Worm (Caenorhabditis elegans) whole organism, midembryonic: ENCODE results near the gene fbxc-33.

Experiments
- T22C8.4 ChIP-seq: fragments of 200-800 bp; sonication (Bioruptor generic); IDR thresholded peaks from 2 replicates; pipeline ENCODE4 v1.3.6; 2022; ENCODE audit warnings: missing genetic modification characterization, missing compliant biosample characterization
- cog-1 ChIP-seq: sonication (generic microtip); optimal IDR thresholded peaks from 2 replicates; lab custom pipeline; 2016; ENCODE audit warnings: missing genetic modification characterization, missing compliant biosample characterization
- flt-1 ChIP-seq: fragments of 200-800 bp; sonication (Bioruptor generic); IDR thresholded peaks from 2 replicates; pipeline ENCODE4 v1.3.6; 2022; ENCODE audit warnings: missing genetic modification characterization, missing compliant biosample characterization
- klf-2 ChIP-seq: fragments of 200-800 bp; sonication (Bioruptor generic); conservative IDR thresholded peaks from 2 replicates; pipeline ENCODE4 v1.3.6; 2022; ENCODE audit warnings: missing genetic modification reagents, missing genetic modification characterization, missing compliant biosample characterization
- med-1 ChIP-seq: sonication (generic microtip); optimal IDR thresholded peaks from 2 replicates; lab custom pipeline; 2017; ENCODE audit warnings: missing genetic modification characterization, mild to moderate bottlenecking, missing compliant biosample characterization, antibody characterized with exemption, missing genetic modification reagents; ENCODE audit not compliant: insufficient read depth
- ref-1 ChIP-seq: fragments of 200-800 bp; sonication (Bioruptor generic); conservative IDR thresholded peaks from 2 replicates; pipeline ENCODE4 v1.3.6; 2022; ENCODE audit warnings: missing genetic modification reagents, missing genetic modification characterization, missing compliant biosample characterization
- tab-1 ChIP-seq: fragments of 200-800 bp; sonication (Bioruptor generic); IDR thresholded peaks from 2 replicates; pipeline ENCODE4 v1.3.6; 2022; ENCODE audit warnings: missing genetic modification characterization, missing compliant biosample characterization
- ztf-23 ChIP-seq: fragments of 200-800 bp; sonication (Bioruptor generic); IDR thresholded peaks from 2 replicates; pipeline ENCODE4 v1.3.6; 2022; ENCODE audit warnings: missing genetic modification reagents, missing genetic modification characterization, missing compliant biosample characterization
- ztf-29 ChIP-seq: fragments of 200-800 bp; sonication (Bioruptor generic); IDR thresholded peaks from 2 replicates; pipeline ENCODE4 v1.3.6; 2022; ENCODE audit warnings: missing genetic modification reagents, missing genetic modification characterization, missing compliant biosample characterization

Gene fbxc-33

ce11 chrII:900720-901332, 12.6 kb upstream of the fbxc-33 start, which contains the start of gene T07D3.9:
Gene T07D3.9, minus strand, starts transcription at chrII:900913.
- no peak for TF ChIP-seq flt-1 (GFP tag; lab: Robert Waterston, UW)
- no peak for TF ChIP-seq med-1 (GFP tag; lab: Kevin White, UChicago)
- no peak for TF ChIP-seq ztf-23 (GFP tag; lab: Robert Waterston, UW)
- no peak for TF ChIP-seq klf-2 (GFP tag; lab: Robert Waterston, UW)
- no peak for TF ChIP-seq cog-1 (tag; lab: Kevin White, UChicago)

DNA sequence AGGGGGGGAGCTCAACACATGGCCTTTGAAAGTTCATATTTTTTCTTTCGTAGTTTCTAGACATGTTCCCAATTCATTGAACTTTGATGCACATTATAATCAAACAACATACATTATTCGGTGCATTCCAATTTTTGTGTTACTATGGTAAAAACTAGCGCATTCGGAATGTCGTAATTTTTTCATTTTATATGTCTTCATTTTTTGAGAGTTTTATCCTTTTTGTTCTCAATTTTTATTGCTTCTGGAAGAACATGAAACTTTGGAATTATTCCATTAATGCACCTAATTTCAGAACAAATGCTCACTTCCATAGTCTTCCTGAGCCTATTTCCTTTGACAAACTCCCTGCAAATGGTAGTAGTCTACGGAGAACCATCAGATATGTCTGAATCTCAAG, 11.8 kb upstream of the fbxc-33 start, which contains the start of gene T07D3.2:
Gene T07D3.2 (plus strand): TSS at position 301 of the 400 bp plus-strand sequence.
- TF ChIP-seq flt-1 (GFP tag; lab: Robert Waterston, UW) (no peak), tab-1 (no peak), cog-1 (tag; lab: Kevin White, UChicago) (no peak), med-1 (GFP tag; lab: Kevin White, UChicago) (no peak), ztf-29 (GFP tag; lab: Robert Waterston, UW) (no peak), ref-1 (no peak), T22C8.4 (GFP tag; lab: Robert Waterston, UW) (no peak), ztf-23 (GFP tag; lab: Robert Waterston, UW) (no peak), klf-2 (GFP tag; lab: Robert Waterston, UW) (no peak)

DNA sequence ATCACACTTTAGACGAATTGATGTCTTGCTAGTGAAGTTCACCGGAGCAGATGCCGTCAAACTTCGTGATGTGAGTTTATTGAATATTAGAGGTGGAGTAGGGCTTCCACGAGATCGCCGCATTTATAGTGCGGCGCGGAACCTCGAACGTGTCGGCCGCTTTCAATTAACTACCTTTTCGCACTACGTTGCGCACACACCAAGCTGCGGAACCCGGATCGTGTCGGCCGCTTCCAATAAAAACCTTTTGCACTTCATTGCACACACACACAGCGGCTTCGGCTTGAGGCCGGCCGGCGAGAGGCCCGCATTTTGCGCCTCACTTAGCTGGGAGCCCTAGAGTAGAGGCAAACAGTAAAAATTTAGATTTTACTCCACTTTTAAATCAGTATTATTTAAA, 8.1 kb upstream of the fbxc-33 start:
- TF ChIP-seq med-1 (GFP tag; lab: Kevin White, UChicago): no peak
- no peak for TF ChIP-seq flt-1 (GFP tag; lab: Robert Waterston, UW)
- TF ChIP-seq tab-1: no peak
- TF ChIP-seq ref-1: no peak
- no peak for TF ChIP-seq ztf-29 (GFP tag; lab: Robert Waterston, UW)
- TF ChIP-seq cog-1 (tag; lab: Kevin White, UChicago): no peak
- TF ChIP-seq ztf-23 (GFP tag; lab: Robert Waterston, UW): no peak
- no peak for TF ChIP-seq T22C8.4 (GFP tag; lab: Robert Waterston, UW)
- TF ChIP-seq klf-2 (GFP tag; lab: Robert Waterston, UW): no peak

DNA sequence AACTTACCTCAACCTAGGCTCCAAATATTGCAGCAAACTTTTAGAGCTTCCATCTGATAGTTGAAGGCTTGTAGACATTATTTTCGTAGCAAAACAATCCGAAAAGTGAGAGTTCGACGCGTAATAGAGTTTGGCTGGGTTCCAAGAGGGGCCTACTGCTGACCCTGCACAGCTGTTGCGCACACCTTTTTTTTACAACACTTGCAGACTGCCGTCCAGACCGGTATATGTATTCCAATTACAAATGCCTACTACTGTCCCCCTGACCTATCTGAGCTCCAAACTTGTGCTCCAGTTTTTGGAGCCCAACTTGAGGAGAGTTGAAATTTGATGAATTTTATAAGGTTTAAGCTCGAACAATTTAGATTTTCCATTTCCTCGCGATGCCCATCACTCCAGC, 3.9 kb upstream of the fbxc-33 start, which contains the start of the genes fbxc-24 and fbxc-27:
Gene fbxc-24 (minus strand): TSS at position 101 of the 400 bp plus-strand sequence.
Gene fbxc-27 (plus strand): TSS at position 216 of the 400 bp plus-strand sequence.
- TF ChIP-seq T22C8.4 (GFP tag; lab: Robert Waterston, UW) (no peak), cog-1 (tag; lab: Kevin White, UChicago) (no peak), flt-1 (GFP tag; lab: Robert Waterston, UW) (no peak), med-1 (GFP tag; lab: Kevin White, UChicago) (no peak), klf-2 (GFP tag; lab: Robert Waterston, UW) (no peak), ztf-23 (GFP tag; lab: Robert Waterston, UW) (no peak), tab-1 (no peak), ztf-29 (GFP tag; lab: Robert Waterston, UW) (no peak), ref-1 (no peak)

- TF ChIP-seq flt-1 (GFP tag; lab: Robert Waterston, UW) (no peak), ref-1 (no peak), T22C8.4 (GFP tag; lab: Robert Waterston, UW) (no peak), cog-1 (tag; lab: Kevin White, UChicago) (no peak), med-1 (GFP tag; lab: Kevin White, UChicago) (no peak), tab-1 (no peak), ztf-23 (GFP tag; lab: Robert Waterston, UW) (no peak)
Measured at ce11 chrII:911680-912079, 1.8 kb upstream of the fbxc-33 start, which contains the start of gene fbxc-31. Gene fbxc-31, plus strand, starts transcription at chrII:911980.

DNA sequence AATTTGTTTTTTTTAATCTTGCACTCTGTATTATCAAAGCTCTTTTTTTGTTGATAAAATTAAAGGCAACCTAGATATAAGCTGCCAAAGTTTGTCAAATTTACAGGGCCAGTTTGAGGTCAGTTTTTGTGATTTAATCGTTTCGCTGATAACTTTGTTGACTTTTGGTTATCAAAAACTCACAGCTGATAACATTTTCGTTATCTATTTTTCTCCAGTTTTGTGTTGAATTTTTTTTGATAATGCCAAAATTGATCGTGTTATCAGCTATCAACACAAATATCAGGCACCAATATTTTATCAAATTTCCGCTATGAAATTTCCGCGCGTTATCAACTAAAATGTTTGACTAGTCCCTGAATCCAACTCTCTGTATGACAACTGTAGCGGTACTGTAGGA, 1.7 kb downstream of the fbxc-33 start:
- TF ChIP-seq T22C8.4 (GFP tag; lab: Robert Waterston, UW) (no peak), tab-1 (no peak), med-1 (GFP tag; lab: Kevin White, UChicago) (no peak), flt-1 (GFP tag; lab: Robert Waterston, UW) (no peak), ztf-29 (GFP tag; lab: Robert Waterston, UW) (no peak), ztf-23 (GFP tag; lab: Robert Waterston, UW) (no peak), ref-1 (no peak), klf-2 (GFP tag; lab: Robert Waterston, UW) (no peak), cog-1 (tag; lab: Kevin White, UChicago) (no peak)

DNA sequence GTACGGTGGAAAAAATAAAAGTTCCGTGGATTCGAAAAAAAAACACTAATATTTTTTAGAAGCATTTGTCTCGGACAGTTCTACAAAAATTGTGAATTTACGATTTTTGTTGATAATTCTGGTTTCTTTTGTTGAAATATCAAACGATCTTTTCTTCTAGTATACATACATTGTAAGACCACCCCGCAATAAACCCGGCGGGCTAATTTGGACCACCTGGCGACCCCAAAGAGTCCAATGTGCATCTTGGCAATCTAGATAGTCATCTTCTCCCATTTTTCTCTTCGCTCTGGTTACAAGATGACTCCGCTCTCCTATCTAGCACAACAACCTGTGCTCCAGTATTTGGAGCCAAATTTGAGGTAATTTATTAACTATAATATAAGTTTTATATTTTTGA, 2.3 kb downstream of the fbxc-33 start, which contains the start of gene fbxc-29:
Gene fbxc-29 (plus strand): TSS at position 301 of the 400 bp plus-strand sequence.
- TF ChIP-seq tab-1: no peak
- no peak for TF ChIP-seq flt-1 (GFP tag; lab: Robert Waterston, UW)
- no peak for TF ChIP-seq ztf-29 (GFP tag; lab: Robert Waterston, UW)
- TF ChIP-seq ztf-23 (GFP tag; lab: Robert Waterston, UW): no peak
- no peak for TF ChIP-seq med-1 (GFP tag; lab: Kevin White, UChicago)
- TF ChIP-seq cog-1 (tag; lab: Kevin White, UChicago): no peak
- TF ChIP-seq T22C8.4 (GFP tag; lab: Robert Waterston, UW): no peak
- TF ChIP-seq klf-2 (GFP tag; lab: Robert Waterston, UW): no peak
- TF ChIP-seq ref-1: no peak

DNA sequence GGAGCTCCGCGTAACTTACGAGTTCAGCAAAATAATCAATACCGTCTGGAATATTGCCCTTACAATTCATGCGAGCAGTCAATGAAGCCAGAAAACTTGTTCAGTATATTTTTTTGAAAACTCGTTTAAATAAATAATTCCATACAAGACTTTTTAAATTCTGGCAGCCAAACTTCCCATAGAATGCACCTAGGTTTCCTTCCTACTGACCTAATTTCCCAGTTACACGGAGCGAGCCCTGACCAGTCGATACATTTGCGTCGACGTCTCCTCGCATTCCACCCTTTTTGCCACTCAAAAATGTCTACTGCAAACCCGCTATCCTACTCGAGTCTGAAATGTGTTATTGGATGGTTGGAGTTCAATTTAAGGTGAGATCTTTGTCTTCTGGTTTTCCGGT, 3.9 kb downstream of the fbxc-33 start, which contains the start of gene fbxc-30:
Gene fbxc-30 (plus strand): TSS at position 301 of the 400 bp plus-strand sequence.
- TF ChIP-seq ref-1: no peak
- TF ChIP-seq T22C8.4 (GFP tag; lab: Robert Waterston, UW): no peak
- no peak for TF ChIP-seq klf-2 (GFP tag; lab: Robert Waterston, UW)
- TF ChIP-seq med-1 (GFP tag; lab: Kevin White, UChicago): no peak
- no peak for TF ChIP-seq cog-1 (tag; lab: Kevin White, UChicago)
- no peak for TF ChIP-seq ztf-23 (GFP tag; lab: Robert Waterston, UW)
- TF ChIP-seq tab-1: no peak
- no peak for TF ChIP-seq ztf-29 (GFP tag; lab: Robert Waterston, UW)
- no peak for TF ChIP-seq flt-1 (GFP tag; lab: Robert Waterston, UW)

ce11 chrII:920326-920725, 6.9 kb downstream of the fbxc-33 start:
- TF ChIP-seq klf-2 (GFP tag; lab: Robert Waterston, UW) (no peak), med-1 (GFP tag; lab: Kevin White, UChicago) (no peak), tab-1 (no peak), T22C8.4 (GFP tag; lab: Robert Waterston, UW) (no peak), cog-1 (tag; lab: Kevin White, UChicago) (no peak), ztf-23 (GFP tag; lab: Robert Waterston, UW) (no peak), flt-1 (GFP tag; lab: Robert Waterston, UW) (no peak), ztf-29 (GFP tag; lab: Robert Waterston, UW) (no peak), ref-1 (no peak)
